Fruit fly (Drosophila melanogaster) whole organism, embryonic: ENCODE data around the gene Syn1.

Experiments
- Adf1 ChIP-seq: fragments of 200-800 bp; sonication (Bioruptor generic); IDR thresholded peaks from 2 replicates; pipeline ENCODE4 v1.3.6; 2022; ENCODE audit warnings: missing biosample characterization, missing genetic modification characterization
- Antp ChIP-seq: fragments of 200-800 bp; sonication (Bioruptor generic); optimal IDR thresholded peaks from 3 replicates; lab custom pipeline; 2016; ENCODE audit warnings: missing biosample characterization, missing genetic modification characterization
- CG10209 ChIP-seq: fragments of 200-800 bp; sonication (Bioruptor generic); optimal IDR thresholded peaks from 3 replicates; lab custom pipeline; 2017; ENCODE audit warnings: missing biosample characterization, mild to moderate bottlenecking, missing genetic modification characterization, missing genetic modification reagents
- CG11093 ChIP-seq: fragments of 200-800 bp; sonication (Bioruptor generic); IDR thresholded peaks from 3 replicates; pipeline ENCODE4 v1.3.6; 2022; ENCODE audit warnings: missing biosample characterization, missing genetic modification characterization
- CG11695 ChIP-seq: fragments of 200-800 bp; sonication (Bioruptor generic); IDR thresholded peaks from 3 replicates; pipeline ENCODE4 v1.3.6; 2022; ENCODE audit warnings: missing biosample characterization, missing genetic modification characterization
- CG11723 ChIP-seq: fragments of 200-800 bp; sonication (Bioruptor generic); optimal IDR thresholded peaks from 2 replicates; lab custom pipeline; 2017; ENCODE audit warnings: missing biosample characterization, mild to moderate bottlenecking, missing genetic modification characterization
- CG12299 ChIP-seq: fragments of 200-800 bp; sonication (Bioruptor generic); optimal IDR thresholded peaks from 2 replicates; lab custom pipeline; 2018; ENCODE audit warnings: missing biosample characterization, mild to moderate bottlenecking, missing genetic modification characterization
- CG1233 ChIP-seq: fragments of 200-800 bp; sonication (Bioruptor generic); optimal IDR thresholded peaks from 4 replicates; lab custom pipeline; 2018; ENCODE audit warnings: missing biosample characterization, mild to moderate bottlenecking, missing genetic modification characterization
- CG13287 ChIP-seq: fragments of 200-800 bp; sonication (Bioruptor generic); IDR thresholded peaks from 2 replicates; pipeline ENCODE4 v1.3.6; 2022; ENCODE audit warnings: missing biosample characterization, missing genetic modification characterization; ENCODE audit not compliant: partially characterized antibody
- CG14014 ChIP-seq: fragments of 200-800 bp; sonication (Bioruptor generic); IDR thresholded peaks from 2 replicates; pipeline ENCODE4 v1.3.6; 2022; ENCODE audit warnings: missing biosample characterization, missing genetic modification characterization
- CG16815 ChIP-seq: fragments of 200-800 bp; sonication (Bioruptor generic); optimal IDR thresholded peaks from 3 replicates; lab custom pipeline; 2017; ENCODE audit warnings: missing biosample characterization, mild to moderate bottlenecking, missing genetic modification characterization
- CG18619 ChIP-seq: fragments of 200-800 bp; sonication (Bioruptor generic); optimal IDR thresholded peaks from 3 replicates; lab custom pipeline; 2017; ENCODE audit warnings: missing biosample characterization, mild to moderate bottlenecking, missing genetic modification characterization
- CG2202 ChIP-seq: fragments of 200-800 bp; sonication (Bioruptor generic); optimal IDR thresholded peaks from 2 replicates; lab custom pipeline; 2018; ENCODE audit warnings: missing biosample characterization, mild to moderate bottlenecking, missing genetic modification characterization
- CG30431 ChIP-seq: fragments of 200-800 bp; sonication (Bioruptor generic); optimal IDR thresholded peaks from 2 replicates; lab custom pipeline; 2017; ENCODE audit warnings: missing biosample characterization, missing genetic modification characterization
- CG31441 ChIP-seq: fragments of 200-800 bp; sonication (Bioruptor generic); IDR thresholded peaks from 2 replicates; pipeline ENCODE4 v1.3.6; 2022; ENCODE audit warnings: missing biosample characterization, missing genetic modification characterization
- CG32532 ChIP-seq: fragments of 200-800 bp; sonication (Bioruptor generic); IDR thresholded peaks from 2 replicates; pipeline ENCODE4 v1.3.6; 2022; ENCODE audit warnings: missing biosample characterization, missing genetic modification characterization
- CG4360 ChIP-seq: fragments of 200-800 bp; sonication (Bioruptor generic); IDR thresholded peaks from 2 replicates; pipeline ENCODE4 v1.3.6; 2022; ENCODE audit warnings: missing biosample characterization, missing genetic modification characterization
- CG6254 ChIP-seq: fragments of 200-800 bp; sonication (Bioruptor generic); optimal IDR thresholded peaks from 3 replicates; lab custom pipeline; 2017; ENCODE audit warnings: mild to moderate bottlenecking, missing biosample characterization, missing genetic modification reagents, missing genetic modification characterization
- CG7271 ChIP-seq: fragments of 200-800 bp; sonication (Bioruptor generic); optimal IDR thresholded peaks from 2 replicates; lab custom pipeline; 2018; ENCODE audit warnings: missing biosample characterization, mild to moderate bottlenecking, missing genetic modification characterization, moderate library complexity
- CG7786 ChIP-seq: fragments of 200-800 bp; sonication (Bioruptor generic); optimal IDR thresholded peaks from 2 replicates; lab custom pipeline; 2016; ENCODE audit warnings: missing biosample characterization, missing genetic modification characterization
- CG8924 ChIP-seq: fragments of 200-800 bp; optimal IDR thresholded peaks from 3 replicates; lab custom pipeline; 2019; ENCODE audit warnings: missing biosample characterization, mild to moderate bottlenecking, missing genetic modification characterization, moderate library complexity
- D ChIP-seq, 2 experiments: fragments of 200-800 bp in 1 of 2; fragments of >200 bp in 1 of 2; sonication (Bioruptor generic) in 1 of 2; optimal IDR thresholded peaks; 2 replicates in 1 of 2; 3 replicates in 1 of 2; lab custom pipeline; 2017; ENCODE audit warnings: mild to moderate bottlenecking in 1 of 2, missing biosample characterization in 1 of 2, missing genetic modification characterization in 1 of 2, missing genetic modification reagents in 1 of 2
- Eip74EF ChIP-seq, 2 experiments: fragments of 200-800 bp in 1 of 2; fragments of >200 bp in 1 of 2; sonication (Bioruptor generic) in 1 of 2; optimal IDR thresholded peaks; 2 replicates each; lab custom pipeline; 2017 to 2019; ENCODE audit warnings: missing biosample characterization in 2 of 2, missing genetic modification characterization in 2 of 2, mild to moderate bottlenecking in 1 of 2, moderate library complexity in 1 of 2
- HLH54F ChIP-seq: fragments of 200-800 bp; sonication (Bioruptor generic); optimal IDR thresholded peaks from 3 replicates; lab custom pipeline; 2016; ENCODE audit warnings: missing biosample characterization, missing genetic modification characterization
- HLHmδ ChIP-seq: fragments of 200-800 bp; sonication (Bioruptor generic); optimal IDR thresholded peaks from 2 replicates; lab custom pipeline; 2018; ENCODE audit warnings: missing biosample characterization, mild to moderate bottlenecking, missing genetic modification characterization, moderate library complexity
- Jarid2 ChIP-seq: fragments of 200-800 bp; sonication (Bioruptor generic); optimal IDR thresholded peaks from 3 replicates; lab custom pipeline; 2017; ENCODE audit warnings: mild to moderate bottlenecking, missing biosample characterization, missing genetic modification reagents, missing genetic modification characterization
- MTF-1 ChIP-seq: fragments of 200-800 bp; sonication (Bioruptor generic); optimal IDR thresholded peaks from 2 replicates; lab custom pipeline; 2018; ENCODE audit warnings: missing biosample characterization, mild to moderate bottlenecking, missing genetic modification characterization, borderline replicate concordance
- NC2β ChIP-seq: fragments of 200-800 bp; sonication (Bioruptor generic); optimal IDR thresholded peaks from 2 replicates; lab custom pipeline; 2016; ENCODE audit warnings: missing biosample characterization, missing genetic modification characterization
- Neu2 ChIP-seq: fragments of 200-800 bp; sonication (Bioruptor generic); optimal IDR thresholded peaks from 3 replicates; lab custom pipeline; 2016; ENCODE audit warnings: missing biosample characterization, missing genetic modification characterization, borderline replicate concordance
- PHDP ChIP-seq: fragments of 200-800 bp; sonication (Bioruptor generic); optimal IDR thresholded peaks from 3 replicates; lab custom pipeline; 2018; ENCODE audit warnings: missing biosample characterization, mild to moderate bottlenecking, missing genetic modification characterization, moderate library complexity
- Ravus ChIP-seq: fragments of 200-800 bp; sonication (Bioruptor generic); IDR thresholded peaks from 2 replicates; pipeline ENCODE4 v1.3.6; 2022; ENCODE audit warnings: missing biosample characterization, missing genetic modification characterization
- bab2 ChIP-seq: fragments of 200-800 bp; sonication (Bioruptor generic); optimal IDR thresholded peaks from 2 replicates; lab custom pipeline; 2016; ENCODE audit warnings: missing biosample characterization, missing genetic modification characterization
- cg ChIP-seq: fragments of 200-800 bp; sonication (Bioruptor generic); optimal IDR thresholded peaks from 3 replicates; lab custom pipeline; 2019; ENCODE audit warnings: missing biosample characterization, mild to moderate bottlenecking, missing genetic modification characterization, moderate library complexity
- crol ChIP-seq: fragments of 200-800 bp; sonication (Bioruptor generic); IDR thresholded peaks from 2 replicates; pipeline ENCODE4 v1.3.6; 2022; ENCODE audit warnings: missing biosample characterization, missing genetic modification characterization
- fd64A ChIP-seq: fragments of 200-800 bp; sonication (Bioruptor generic); optimal IDR thresholded peaks from 3 replicates; lab custom pipeline; 2018; ENCODE audit warnings: missing biosample characterization, mild to moderate bottlenecking, missing genetic modification characterization
- ftz-f1 ChIP-seq: fragments of 200-800 bp; sonication (Bioruptor generic); optimal IDR thresholded peaks from 2 replicates; lab custom pipeline; 2016; ENCODE audit warnings: missing biosample characterization, missing genetic modification characterization
- grau ChIP-seq: fragments of 200-800 bp; optimal IDR thresholded peaks from 3 replicates; lab custom pipeline; 2019; ENCODE audit warnings: missing biosample characterization, mild to moderate bottlenecking, missing genetic modification characterization, moderate library complexity
- insv ChIP-seq, 2 experiments: fragments of 200-800 bp; sonication (Bioruptor generic); optimal IDR thresholded peaks; 3 replicates each; lab custom pipeline; 2016 to 2018; ENCODE audit warnings: missing biosample characterization in 2 of 2, missing genetic modification characterization in 2 of 2
- lab ChIP-seq: fragments of 200-800 bp; sonication (Bioruptor generic); optimal IDR thresholded peaks from 3 replicates; lab custom pipeline; 2017; ENCODE audit warnings: missing biosample characterization, missing genetic modification characterization, mild to moderate bottlenecking, moderate library complexity, missing genetic modification reagents
- nerfin-1 ChIP-seq: fragments of 200-800 bp; sonication (Bioruptor generic); optimal IDR thresholded peaks from 3 replicates; lab custom pipeline; 2019; ENCODE audit warnings: missing biosample characterization, mild to moderate bottlenecking, missing genetic modification characterization, moderate library complexity
- nerfin-2 ChIP-seq: fragments of 200-800 bp; sonication (Bioruptor generic); IDR thresholded peaks from 2 replicates; pipeline ENCODE4 v1.3.6; 2022; ENCODE audit warnings: missing biosample characterization, missing genetic modification characterization; ENCODE audit not compliant: partially characterized antibody
- pho ChIP-seq: fragments of 200-800 bp; sonication (Bioruptor generic); optimal IDR thresholded peaks from 2 replicates; lab custom pipeline; 2016; ENCODE audit warnings: missing biosample characterization, missing genetic modification characterization
- ranshi ChIP-seq: fragments of 200-800 bp; sonication (Bioruptor generic); IDR thresholded peaks from 2 replicates; pipeline ENCODE4 v1.3.6; 2022; ENCODE audit warnings: missing biosample characterization, missing genetic modification characterization
- ro ChIP-seq: fragments of 200-800 bp; sonication (Bioruptor generic); IDR thresholded peaks from 2 replicates; pipeline ENCODE4 v1.3.6; 2022; ENCODE audit warnings: missing biosample characterization, missing genetic modification characterization
- scrt ChIP-seq: fragments of 200-800 bp; sonication (Bioruptor generic); optimal IDR thresholded peaks from 2 replicates; lab custom pipeline; 2018; ENCODE audit warnings: missing biosample characterization, mild to moderate bottlenecking, missing genetic modification characterization, moderate library complexity
- shn ChIP-seq: fragments of 200-800 bp; sonication (Bioruptor generic); optimal IDR thresholded peaks from 3 replicates; lab custom pipeline; 2016; ENCODE audit warnings: missing biosample characterization, missing genetic modification characterization
- trh ChIP-seq: fragments of 200-800 bp; sonication (Bioruptor generic); optimal IDR thresholded peaks from 2 replicates; lab custom pipeline; 2016; ENCODE audit warnings: missing biosample characterization, missing genetic modification characterization
- ttk ChIP-seq: fragments of 200-800 bp; sonication (Bioruptor generic); IDR thresholded peaks from 2 replicates; pipeline ENCODE4 v2.1.2; 2022; ENCODE audit warnings: missing biosample characterization, missing genetic modification characterization
- tup ChIP-seq: fragments of 200-800 bp; sonication (Bioruptor generic); optimal IDR thresholded peaks from 2 replicates; lab custom pipeline; 2016; ENCODE audit warnings: missing biosample characterization, mild to moderate bottlenecking, missing genetic modification characterization, moderate library complexity

Syn1 gene

dm6 chr3L:21728616-21729047 is 41.7 kb downstream of the Syn1 start, which contains the start of the genes CG11247 and Polr2H (continued):
- TF ChIP-seq CG11093 = peak; percentile 92
- TF ChIP-seq CG10209 (GFP tag; lab: Kevin White, UChicago) = peak; percentile 86
- peak; percentile 96 for TF ChIP-seq shn (GFP tag; lab: Kevin White, UChicago)
- TF ChIP-seq CG14014 (GFP tag; lab: Robert Waterston, UW) = peak; percentile 89
- peak; percentile 48 for TF ChIP-seq scrt (GFP tag; lab: Kevin White, UChicago)
- TF ChIP-seq lab (GFP tag; lab: Kevin White, UChicago) = peak; percentile 83
- TF ChIP-seq CG1233 (GFP tag; lab: Kevin White, UChicago) = peak; percentile 79
- TF ChIP-seq CG30431 (GFP tag; lab: Kevin White, UChicago) = peak; percentile 90
- peak; percentile 83 for TF ChIP-seq CG8924 (tag; lab: Kevin White, UChicago)
- TF ChIP-seq CG11695 (GFP tag; lab: Robert Waterston, UW) = peak; percentile 76; the same call in 2 of the 3 replicates
- TF ChIP-seq Jarid2 = peak; percentile 47
- TF ChIP-seq CG7786 (GFP tag; lab: Kevin White, UChicago) = peak; percentile 95
- TF ChIP-seq CG16815 (GFP tag; lab: Kevin White, UChicago) = peak; percentile 90
- peak; percentile 53 for TF ChIP-seq CG2202 (tag; lab: Kevin White, UChicago)
- TF ChIP-seq insv (GFP tag; optimal IDR thresholded peaks at IDR 0.05; lab: Kevin White, UChicago) = peak in 1 of 2 experiments; percentile 47
- TF ChIP-seq HLHmδ (GFP tag; lab: Kevin White, UChicago) = no peak
- peak; percentile 18 for TF ChIP-seq fd64A (GFP tag; lab: Kevin White, UChicago)
- TF ChIP-seq pho (GFP tag; lab: Kevin White, UChicago) = peak; percentile 96
- TF ChIP-seq ftz-f1 (GFP tag; lab: Kevin White, UChicago) = peak; percentile 50
- TF ChIP-seq NC2β (GFP tag; lab: Kevin White, UChicago) = peak; percentile 94
- TF ChIP-seq CG4360 = 0 out of 2 replicates have a peak, but pooled peaks have one; percentile 34
- peak; percentile 49 for TF ChIP-seq CG6254
- TF ChIP-seq CG12299 (tag; lab: Kevin White, UChicago) = peak; percentile 76
- TF ChIP-seq trh (GFP tag; lab: Kevin White, UChicago) = peak; percentile 88
- peak; percentile 100 for TF ChIP-seq CG31441 (GFP tag; lab: Robert Waterston, UW)
- peak; percentile 81 for TF ChIP-seq tup
- TF ChIP-seq ro (GFP tag; lab: Robert Waterston, UW) = peak; percentile 70; the same call in 1 of the 2 replicates
- TF ChIP-seq cg = no peak
- TF ChIP-seq bab2 (GFP tag; lab: Kevin White, UChicago) = peak; percentile 95
- peak; percentile 60 for TF ChIP-seq nerfin-2 (GFP tag; lab: Robert Waterston, UW)
- peak; percentile 77 for TF ChIP-seq CG18619 (GFP tag; lab: Kevin White, UChicago)
- TF ChIP-seq nerfin-1 = peak; percentile 78
- peak; percentile 40; the same call in 1 of the 2 replicates for TF ChIP-seq crol (GFP tag; lab: Robert Waterston, UW)
- TF ChIP-seq D (optimal IDR thresholded peaks at IDR 0.05; lab: Kevin White, UChicago) = no peak
- TF ChIP-seq D (GFP tag; optimal IDR thresholded peaks at IDR 0.05; lab: Kevin White, UChicago) = peak; percentile 77
- TF ChIP-seq Adf1 (GFP tag; lab: Robert Waterston, UW) = peak; percentile 67
- peak; percentile 93; the same call in 1 of the 2 replicates for TF ChIP-seq ranshi (GFP tag; lab: Robert Waterston, UW)
- peak; percentile 80 for TF ChIP-seq PHDP (tag; lab: Kevin White, UChicago)
- peak; percentile 72 for TF ChIP-seq Ravus (GFP tag; lab: Robert Waterston, UW)
- peak; percentile 60 for TF ChIP-seq CG7271 (tag; lab: Kevin White, UChicago)
- TF ChIP-seq grau (tag; lab: Kevin White, UChicago) = peak; percentile 86
- TF ChIP-seq CG13287 (GFP tag; lab: Robert Waterston, UW) = peak; percentile 85
- TF ChIP-seq ttk (GFP tag; lab: Robert Waterston, UW) = peak; percentile 93
- peak; percentile 83 for TF ChIP-seq CG11723 (GFP tag; lab: Kevin White, UChicago)
- peak; percentile 97 for TF ChIP-seq HLH54F
- TF ChIP-seq Eip74EF (GFP tag; optimal IDR thresholded peaks at IDR 0.05; lab: Kevin White, UChicago) = no peak
- TF ChIP-seq MTF-1 (GFP tag; lab: Kevin White, UChicago) = no peak
- peak; percentile 95 for TF ChIP-seq CG32532 (GFP tag; lab: Robert Waterston, UW)
- peak; percentile 94 for TF ChIP-seq Antp (GFP tag; lab: Kevin White, UChicago)
- peak; percentile 81 for TF ChIP-seq Neu2
